Fruit fly (Drosophila melanogaster) whole organism, pupa: ENCODE results near the gene ClpX.

Experiments used
- CG10348 ChIP-seq: fragments of 200-800 bp; sonication (Bioruptor generic); IDR thresholded peaks from 2 replicates; pipeline ENCODE4 v1.3.6; 2022; ENCODE audit warnings: missing biosample characterization, missing genetic modification characterization
- CG12605 ChIP-seq: fragments of 200-800 bp; sonication (Bioruptor generic); IDR thresholded peaks from 2 replicates; pipeline ENCODE4 v1.3.6; 2022; ENCODE audit warnings: missing biosample characterization, missing genetic modification characterization
- CG13204 ChIP-seq: fragments of 200-800 bp; sonication (Bioruptor generic); optimal IDR thresholded peaks from 2 replicates; lab custom pipeline; 2018; ENCODE audit warnings: missing biosample characterization, mild to moderate bottlenecking, missing genetic modification characterization, moderate library complexity
- CG14655 ChIP-seq: fragments of 200-800 bp; sonication (Bioruptor generic); optimal IDR thresholded peaks from 3 replicates; lab custom pipeline; 2017; ENCODE audit warnings: mild to moderate bottlenecking, missing biosample characterization, missing genetic modification reagents, missing genetic modification characterization
- CG15710 ChIP-seq: fragments of 200-800 bp; sonication (Bioruptor generic); optimal IDR thresholded peaks from 2 replicates; lab custom pipeline; 2018; ENCODE audit warnings: missing biosample characterization, mild to moderate bottlenecking, missing genetic modification characterization, moderate library complexity
- CG17806 ChIP-seq: fragments of 200-800 bp; sonication (Bioruptor generic); optimal IDR thresholded peaks from 2 replicates; lab custom pipeline; 2018; ENCODE audit warnings: missing biosample characterization, mild to moderate bottlenecking, missing genetic modification characterization, moderate library complexity
- CG32121 ChIP-seq: fragments of 200-800 bp; sonication (Bioruptor generic); IDR thresholded peaks from 2 replicates; pipeline ENCODE4 v1.3.6; 2022; ENCODE audit warnings: missing biosample characterization, missing genetic modification characterization
- CG34367 ChIP-seq: fragments of 200-800 bp; sonication (Bioruptor generic); optimal IDR thresholded peaks from 2 replicates; lab custom pipeline; 2018; ENCODE audit warnings: missing biosample characterization, mild to moderate bottlenecking, missing genetic modification characterization
- CG4496 ChIP-seq: fragments of 200-800 bp; sonication (Bioruptor generic); IDR thresholded peaks from 3 replicates; pipeline ENCODE4 v1.3.6; 2022; ENCODE audit warnings: missing biosample characterization, missing genetic modification characterization
- CG8159 ChIP-seq: fragments of 200-800 bp; sonication (Bioruptor generic); optimal IDR thresholded peaks from 3 replicates; lab custom pipeline; 2018; ENCODE audit warnings: missing biosample characterization, mild to moderate bottlenecking, missing genetic modification characterization, moderate library complexity
- CG8301 ChIP-seq: fragments of 200-800 bp; sonication (Bioruptor generic); optimal IDR thresholded peaks from 2 replicates; lab custom pipeline; 2018; ENCODE audit warnings: missing biosample characterization, mild to moderate bottlenecking, missing genetic modification characterization
- CG9948 ChIP-seq: fragments of 200-800 bp; sonication (Bioruptor generic); optimal IDR thresholded peaks from 2 replicates; lab custom pipeline; 2018; ENCODE audit warnings: missing biosample characterization, mild to moderate bottlenecking, missing genetic modification characterization, moderate library complexity
- D1 ChIP-seq: fragments of 200-800 bp; sonication (Bioruptor generic); optimal IDR thresholded peaks from 2 replicates; lab custom pipeline; 2018; ENCODE audit warnings: missing biosample characterization, mild to moderate bottlenecking, missing genetic modification characterization, moderate library complexity
- EcR ChIP-seq: fragments of 200-800 bp; sonication (Bioruptor generic); optimal IDR thresholded peaks from 3 replicates; lab custom pipeline; 2019; ENCODE audit warnings: missing biosample characterization, missing genetic modification characterization, mild to moderate bottlenecking, moderate library complexity, missing genetic modification reagents
- Ets98B ChIP-seq: fragments of 200-800 bp; sonication (Bioruptor generic); IDR thresholded peaks from 2 replicates; pipeline ENCODE4 v1.3.6; 2022; ENCODE audit warnings: missing biosample characterization, missing genetic modification characterization
- Pif1A ChIP-seq: fragments of 200-800 bp; sonication (Bioruptor generic); optimal IDR thresholded peaks from 3 replicates; lab custom pipeline; 2016; ENCODE audit warnings: missing biosample characterization, missing genetic modification characterization
- Pif1B ChIP-seq: fragments of 200-800 bp; sonication (Bioruptor generic); optimal IDR thresholded peaks from 3 replicates; lab custom pipeline; 2016; ENCODE audit warnings: missing biosample characterization, missing genetic modification characterization
- Snoo ChIP-seq: fragments of 200-800 bp; sonication (Bioruptor generic); optimal IDR thresholded peaks from 3 replicates; lab custom pipeline; 2017; ENCODE audit warnings: missing biosample characterization, mild to moderate bottlenecking, missing genetic modification characterization, inconsistent platforms
- fd96Ca ChIP-seq: fragments of 200-800 bp; sonication (Bioruptor generic); IDR thresholded peaks from 3 replicates; pipeline ENCODE4 v1.3.6; 2022; ENCODE audit warnings: missing biosample characterization, missing genetic modification characterization
- gl ChIP-seq: fragments of 200-800 bp; sonication (Bioruptor generic); optimal IDR thresholded peaks from 2 replicates; lab custom pipeline; 2018; ENCODE audit warnings: missing biosample characterization, mild to moderate bottlenecking, missing genetic modification characterization
- rn ChIP-seq: fragments of 200-800 bp; sonication (Bioruptor generic); IDR thresholded peaks from 2 replicates; pipeline ENCODE4 v1.3.6; 2022; ENCODE audit warnings: missing biosample characterization, missing genetic modification characterization

The ClpX gene

DNA sequence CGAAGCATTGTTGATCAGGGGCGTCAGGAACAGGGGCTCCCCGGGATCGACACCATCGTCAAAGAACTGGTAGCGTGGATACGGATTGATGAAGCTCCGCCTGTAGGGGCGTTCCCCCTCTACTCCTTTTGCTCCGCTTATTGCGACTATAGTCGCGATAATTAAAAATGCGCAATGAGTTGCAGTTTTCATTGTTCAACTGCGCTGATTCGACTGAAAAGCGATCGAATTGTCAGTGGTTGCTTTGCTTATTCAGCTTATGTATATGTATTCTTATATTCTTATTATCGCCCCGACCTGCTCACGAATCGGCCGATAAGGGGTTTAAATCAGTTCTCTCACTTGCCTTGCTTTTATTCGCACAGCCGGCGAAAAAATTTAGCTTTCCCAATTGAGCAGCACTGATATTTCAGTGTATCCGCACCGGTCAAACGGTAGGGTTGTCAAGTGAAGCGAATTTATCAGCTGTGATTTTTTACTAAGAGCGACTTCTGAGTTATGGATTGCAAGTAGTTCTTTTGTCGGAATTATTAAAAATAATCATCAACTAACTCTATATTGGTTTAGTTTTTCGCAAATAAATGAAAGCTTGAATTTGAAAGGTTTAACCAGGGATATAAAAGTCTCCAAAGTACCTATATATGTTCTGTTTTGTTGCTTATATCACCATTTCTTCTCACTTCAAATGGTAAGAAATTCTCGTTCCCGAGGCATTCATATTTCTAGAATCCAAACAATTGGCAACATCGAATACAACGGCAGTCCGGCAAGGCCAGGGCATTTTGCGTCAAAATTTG is 39.3 kb downstream of the ClpX start, which contains the start of the genes CG4572 and CG4686:
Gene CG4572, minus strand, starts transcription at position 415 of the 797 bp plus-strand sequence.
Gene CG4686, plus strand, starts transcription at position 518 of the 797 bp plus-strand sequence.
- no peak for TF ChIP-seq Pif1A (GFP tag; lab: Kevin White, UChicago)
- TF ChIP-seq CG13204 = no peak
- TF ChIP-seq CG17806 (tag; lab: Kevin White, UChicago) = peak; percentile 52
- no peak for TF ChIP-seq D1 (tag; lab: Kevin White, UChicago)
- TF ChIP-seq CG15710 (tag; lab: Kevin White, UChicago) = peak; percentile 70
- TF ChIP-seq CG12605 (GFP tag; lab: Robert Waterston, UW) = peak; percentile 69
- peak; percentile 67 for TF ChIP-seq Snoo (tag; lab: Kevin White, UChicago)
- TF ChIP-seq gl = peak; percentile 63
- 0 out of 3 replicates have a peak, but pooled peaks have one; percentile 63 for TF ChIP-seq fd96Ca (GFP tag; lab: Robert Waterston, UW)
- peak; percentile 74 for TF ChIP-seq CG8301 (tag; lab: Kevin White, UChicago)
- peak; percentile 60 for TF ChIP-seq CG4496
- TF ChIP-seq rn = peak; percentile 68
- TF ChIP-seq CG32121 (GFP tag; lab: Robert Waterston, UW) = peak; percentile 55
- TF ChIP-seq Pif1B = peak; percentile 46
- TF ChIP-seq CG34367 (tag; lab: Kevin White, UChicago) = peak; percentile 60
- TF ChIP-seq CG9948 (tag; lab: Kevin White, UChicago) = peak; percentile 68
- TF ChIP-seq CG8159 (tag; lab: Kevin White, UChicago) = peak; percentile 75
- TF ChIP-seq CG14655 (GFP tag; lab: Kevin White, UChicago) = no peak
- no peak; the same call in 1 of the 2 replicates for TF ChIP-seq Ets98B (GFP tag; lab: Robert Waterston, UW)
- TF ChIP-seq EcR (GFP tag; lab: Kevin White, UChicago) = peak; percentile 72
- TF ChIP-seq CG10348 (GFP tag; lab: Robert Waterston, UW) = 0 out of 2 replicates have a peak, but pooled peaks have one; percentile 34
- TF ChIP-seq, all 21 proteins: peak for 16

DNA sequence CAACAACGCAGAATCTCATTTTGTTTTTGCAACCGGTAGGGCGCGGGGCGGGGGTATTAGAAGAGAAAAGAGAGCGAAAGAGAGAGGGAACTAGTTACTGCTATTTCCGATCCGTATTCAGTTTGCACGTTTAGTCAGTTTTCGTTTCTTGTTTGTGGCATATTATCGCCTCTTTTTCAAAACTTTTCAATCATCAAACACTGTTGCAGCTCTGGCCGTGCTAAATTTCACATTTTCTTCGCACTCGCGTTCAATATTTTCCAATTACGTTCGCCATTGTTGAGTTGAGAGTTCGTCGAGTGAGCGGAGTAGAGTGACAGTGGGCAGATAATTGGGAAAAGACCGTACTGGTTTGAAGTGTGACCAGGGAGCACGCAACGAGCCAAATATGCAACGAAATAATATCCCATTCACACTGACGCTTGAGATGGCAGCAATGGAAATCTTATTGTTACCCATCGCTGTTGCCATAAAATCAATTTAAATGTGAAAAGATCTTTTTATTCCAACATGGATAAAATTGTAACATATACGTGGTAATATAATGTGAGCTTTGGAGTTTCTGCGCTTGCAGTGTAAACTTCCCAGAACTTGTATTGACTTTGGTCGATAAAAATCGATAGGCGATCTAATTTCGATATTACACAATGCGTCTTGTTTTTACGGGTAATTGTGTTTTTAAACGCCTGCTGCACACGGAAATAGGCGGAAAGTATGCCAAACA is 42.3 kb downstream of the ClpX start, which contains the start of the genes Ire1 and Mrm2:
Gene Ire1, minus strand, starts transcription at position 296 of the 724 bp plus-strand sequence.
Gene Mrm2, plus strand, starts transcription at position 615 of the 724 bp plus-strand sequence.
- TF ChIP-seq D1 (tag; lab: Kevin White, UChicago) (no peak), rn (peak; percentile 73; the same call in 1 of the 2 replicates), EcR (GFP tag; lab: Kevin White, UChicago) (peak; percentile 35), fd96Ca (GFP tag; lab: Robert Waterston, UW) (peak; percentile 91), CG4496 (peak; percentile 86), CG13204 (no peak), CG15710 (tag; lab: Kevin White, UChicago) (peak; percentile 63), CG12605 (GFP tag; lab: Robert Waterston, UW) (no peak), CG8159 (tag; lab: Kevin White, UChicago) (peak; percentile 72), CG8301 (tag; lab: Kevin White, UChicago) (peak; percentile 53), CG17806 (tag; lab: Kevin White, UChicago) (peak; percentile 56), Pif1B (peak; percentile 17), Pif1A (GFP tag; lab: Kevin White, UChicago) (no peak), Ets98B (GFP tag; lab: Robert Waterston, UW) (peak; percentile 68), CG10348 (GFP tag; lab: Robert Waterston, UW) (0 out of 2 replicates have a peak, but pooled peaks have one; percentile 13), Snoo (tag; lab: Kevin White, UChicago) (peak; percentile 51), CG9948 (tag; lab: Kevin White, UChicago) (peak; percentile 59), CG32121 (GFP tag; lab: Robert Waterston, UW) (peak; percentile 66), gl (peak; percentile 8), CG34367 (tag; lab: Kevin White, UChicago) (peak; percentile 48)

DNA sequence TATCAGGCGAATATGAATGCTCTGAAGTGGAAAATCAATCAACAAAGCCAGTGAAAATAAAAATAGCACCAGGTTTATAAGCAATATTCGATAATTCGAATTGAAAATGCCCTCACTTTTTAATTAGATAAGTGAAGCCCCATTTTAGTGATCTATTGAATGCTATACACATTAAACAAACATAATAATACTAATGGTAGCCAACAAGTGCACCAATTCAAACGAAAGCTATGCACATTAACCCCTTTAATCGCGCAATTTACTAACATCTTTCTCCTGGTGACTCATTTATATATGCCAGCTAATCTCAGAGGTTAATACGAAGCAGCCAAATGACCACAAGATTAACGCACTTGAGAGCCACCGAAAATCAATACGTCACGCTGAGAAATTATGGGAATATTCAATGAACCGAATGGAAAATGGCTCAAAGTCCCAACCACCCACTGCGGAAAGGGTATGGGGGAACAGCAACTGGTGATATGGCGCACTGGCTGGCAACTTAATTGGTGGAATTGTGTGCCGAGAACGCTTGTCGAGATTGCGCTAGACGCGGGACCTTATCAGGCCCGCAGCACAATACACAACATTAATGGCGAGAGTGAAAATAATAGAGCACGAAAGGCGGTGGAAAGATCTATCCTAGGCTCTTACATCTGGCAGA is 44.0 kb downstream of the ClpX start:
- TF ChIP-seq gl = peak; percentile 42
- no peak; the same call in 1 of the 2 replicates for TF ChIP-seq Ets98B (GFP tag; lab: Robert Waterston, UW)
- peak; percentile 1 for TF ChIP-seq EcR (GFP tag; lab: Kevin White, UChicago)
- TF ChIP-seq CG4496 = peak; percentile 30; the same call in 1 of the 3 replicates
- TF ChIP-seq Snoo (tag; lab: Kevin White, UChicago) = no peak
- TF ChIP-seq CG32121 (GFP tag; lab: Robert Waterston, UW) = peak; percentile 52; the same call in 1 of the 2 replicates
- peak; percentile 21; the same call in 1 of the 2 replicates for TF ChIP-seq CG12605 (GFP tag; lab: Robert Waterston, UW)
- TF ChIP-seq fd96Ca (GFP tag; lab: Robert Waterston, UW) = 0 out of 3 replicates have a peak, but pooled peaks have one; percentile 13
- TF ChIP-seq, all 21 proteins: peak for 6

DNA sequence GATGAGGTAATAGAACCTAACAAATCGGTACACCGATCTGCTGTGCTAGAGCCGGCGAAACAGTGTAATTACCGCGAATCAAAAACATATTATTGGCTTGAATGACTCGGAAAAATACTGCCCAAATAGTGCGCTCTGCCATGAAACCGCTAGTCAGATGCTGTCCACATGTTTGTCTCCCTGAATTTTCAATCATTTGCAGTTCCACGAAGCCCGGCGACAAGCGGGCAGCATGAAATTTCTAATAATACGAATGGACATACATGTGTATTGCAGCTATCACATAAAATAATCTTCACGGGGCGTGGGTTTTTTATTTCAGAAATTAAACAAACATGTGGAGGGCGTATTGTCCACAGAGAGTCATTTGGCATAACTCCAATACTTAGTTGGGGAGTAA is 44.5 kb downstream of the ClpX start:
- no peak for TF ChIP-seq rn
- no peak for TF ChIP-seq CG17806 (tag; lab: Kevin White, UChicago)
- no peak for TF ChIP-seq CG15710 (tag; lab: Kevin White, UChicago)
- no peak for TF ChIP-seq D1 (tag; lab: Kevin White, UChicago)
- no peak for TF ChIP-seq CG12605 (GFP tag; lab: Robert Waterston, UW)
- TF ChIP-seq CG4496 = no peak
- TF ChIP-seq CG13204 = no peak
- TF ChIP-seq CG10348 (GFP tag; lab: Robert Waterston, UW) = no peak
- TF ChIP-seq CG8159 (tag; lab: Kevin White, UChicago) = no peak
- TF ChIP-seq CG9948 (tag; lab: Kevin White, UChicago) = no peak
- no peak for TF ChIP-seq CG14655 (GFP tag; lab: Kevin White, UChicago)
- no peak for TF ChIP-seq Pif1B
- no peak for TF ChIP-seq CG8301 (tag; lab: Kevin White, UChicago)
- no peak for TF ChIP-seq CG34367 (tag; lab: Kevin White, UChicago)
- no peak for TF ChIP-seq gl
- TF ChIP-seq Pif1A (GFP tag; lab: Kevin White, UChicago) = no peak
